Worm (Caenorhabditis elegans) whole organism, L3 larva: Measurements from ENCODE around the gene F56H9.6.

Source experiments
- ZK546.5 ChIP-seq: sonication (generic microtip); optimal IDR thresholded peaks from 2 replicates; lab custom pipeline; 2017; ENCODE audit warnings: missing biosample characterization, missing genetic modification characterization
- aly-2 ChIP-seq: fragments of 150-350 bp; optimal IDR thresholded peaks from 2 replicates; lab custom pipeline; 2014; ENCODE audit warnings: missing biosample characterization, missing genetic modification characterization
- ama-1 ChIP-seq: fragments of 150-350 bp; optimal IDR thresholded peaks from 2 replicates; lab custom pipeline; 2018
- ceh-16 ChIP-seq: sonication (generic microtip); optimal IDR thresholded peaks from 2 replicates; lab custom pipeline; 2017; ENCODE audit warnings: missing biosample characterization, missing genetic modification characterization
- ceh-82 ChIP-seq: fragments of 150-350 bp; optimal IDR thresholded peaks from 2 replicates; lab custom pipeline; 2014; ENCODE audit warnings: missing biosample characterization, missing genetic modification characterization
- egl-27 ChIP-seq: sonication (generic microtip); optimal IDR thresholded peaks from 4 replicates; lab custom pipeline; 2017; ENCODE audit warnings: missing biosample characterization, missing genetic modification reagents, missing genetic modification characterization
- egl-5 ChIP-seq: fragments of 150-350 bp; optimal IDR thresholded peaks from 2 replicates; lab custom pipeline; 2017; ENCODE audit warnings: missing biosample characterization, missing genetic modification reagents, missing genetic modification characterization, inconsistent platforms
- elt-2 ChIP-seq: sonication (generic microtip); optimal IDR thresholded peaks from 2 replicates; lab custom pipeline; 2016; ENCODE audit warnings: missing genetic modification reagents, mild to moderate bottlenecking, missing genetic modification characterization, missing compliant biosample characterization
- elt-3 ChIP-seq, 3 experiments: fragments of 150-350 bp in 1 of 3; sonication (generic microtip) in 2 of 3; optimal IDR thresholded peaks; 2 replicates in 2 of 3; 4 replicates in 1 of 3; lab custom pipeline; 2014 to 2017; ENCODE audit warnings: missing biosample characterization in 3 of 3, missing genetic modification characterization in 3 of 3
- eor-1 ChIP-seq, 2 experiments: fragments of 150-350 bp; optimal IDR thresholded peaks; 2 replicates each; lab custom pipeline; 2014 to 2018; ENCODE audit warnings: missing biosample characterization in 2 of 2, missing genetic modification characterization in 2 of 2
- fos-1 ChIP-seq: fragments of 150-350 bp; optimal IDR thresholded peaks from 2 replicates; lab custom pipeline; 2014; ENCODE audit warnings: missing biosample characterization, missing genetic modification characterization
- hmg-11 ChIP-seq: sonication (generic microtip); optimal IDR thresholded peaks from 2 replicates; lab custom pipeline; 2016; ENCODE audit warnings: missing genetic modification characterization, missing compliant biosample characterization
- jun-1 ChIP-seq: fragments of 150-350 bp; optimal IDR thresholded peaks from 2 replicates; lab custom pipeline; 2014; ENCODE audit warnings: missing biosample characterization, missing genetic modification reagents, missing genetic modification characterization
- lsy-12 ChIP-seq: sonication (generic microtip); optimal IDR thresholded peaks from 2 replicates; lab custom pipeline; 2016; ENCODE audit warnings: mild to moderate bottlenecking, missing genetic modification characterization, missing compliant biosample characterization
- mdl-1 ChIP-seq: fragments of 150-350 bp; optimal IDR thresholded peaks from 2 replicates; lab custom pipeline; 2014; ENCODE audit warnings: missing biosample characterization, missing genetic modification characterization
- mml-1 ChIP-seq: fragments of 150-350 bp; sonication (generic microtip); optimal IDR thresholded peaks from 3 replicates; lab custom pipeline; 2014; ENCODE audit warnings: missing biosample characterization, missing genetic modification characterization
- nfya-1 ChIP-seq: sonication (generic microtip); optimal IDR thresholded peaks from 2 replicates; lab custom pipeline; 2017; ENCODE audit warnings: missing genetic modification characterization, mild to moderate bottlenecking, missing compliant biosample characterization, antibody characterized with exemption, moderate library complexity; ENCODE audit not compliant: insufficient read depth
- nhr-11 ChIP-seq: fragments of 150-350 bp; optimal IDR thresholded peaks from 2 replicates; lab custom pipeline; 2014; ENCODE audit warnings: missing biosample characterization, missing genetic modification characterization
- nhr-23 ChIP-seq: fragments of 150-350 bp; optimal IDR thresholded peaks from 2 replicates; lab custom pipeline; 2014; ENCODE audit warnings: missing biosample characterization, missing genetic modification reagents, missing genetic modification characterization
- nhr-237 ChIP-seq: fragments of 150-350 bp; optimal IDR thresholded peaks from 2 replicates; lab custom pipeline; 2014; ENCODE audit warnings: missing biosample characterization, missing genetic modification characterization
- nhr-43 ChIP-seq: sonication (generic microtip); optimal IDR thresholded peaks from 2 replicates; lab custom pipeline; 2016; ENCODE audit warnings: mild to moderate bottlenecking, missing genetic modification characterization, missing compliant biosample characterization; ENCODE audit not compliant: poor library complexity, severe bottlenecking
- nhr-67 ChIP-seq: fragments of 150-350 bp; optimal IDR thresholded peaks from 2 replicates; lab custom pipeline; 2014; ENCODE audit warnings: missing biosample characterization, missing genetic modification characterization
- nhr-76 ChIP-seq: fragments of 150-350 bp; sonication (generic microtip); optimal IDR thresholded peaks from 5 replicates; lab custom pipeline; 2014; ENCODE audit warnings: missing biosample characterization, missing genetic modification characterization
- sea-2 ChIP-seq: fragments of 150-350 bp; sonication (generic microtip); optimal IDR thresholded peaks from 4 replicates; lab custom pipeline; 2014; ENCODE audit warnings: missing biosample characterization, missing genetic modification reagents, missing genetic modification characterization
- skn-1 ChIP-seq: fragments of 150-350 bp; optimal IDR thresholded peaks from 2 replicates; lab custom pipeline; 2014; ENCODE audit warnings: missing biosample characterization, missing genetic modification characterization
- snpc-4 ChIP-seq: fragments of 150-350 bp; optimal IDR thresholded peaks from 2 replicates; lab custom pipeline; 2014; ENCODE audit warnings: missing biosample characterization, missing genetic modification characterization
- unc-39 ChIP-seq: sonication (generic microtip); optimal IDR thresholded peaks from 4 replicates; lab custom pipeline; 2017; ENCODE audit warnings: missing biosample characterization, missing genetic modification characterization
- ztf-11 ChIP-seq: fragments of 150-350 bp; optimal IDR thresholded peaks from 2 replicates; lab custom pipeline; 2014; ENCODE audit warnings: missing biosample characterization, missing genetic modification characterization
- ztf-4 ChIP-seq: fragments of 150-350 bp; optimal IDR thresholded peaks from 2 replicates; lab custom pipeline; 2014; ENCODE audit warnings: missing biosample characterization, missing genetic modification characterization

F56H9.6 gene

DNA sequence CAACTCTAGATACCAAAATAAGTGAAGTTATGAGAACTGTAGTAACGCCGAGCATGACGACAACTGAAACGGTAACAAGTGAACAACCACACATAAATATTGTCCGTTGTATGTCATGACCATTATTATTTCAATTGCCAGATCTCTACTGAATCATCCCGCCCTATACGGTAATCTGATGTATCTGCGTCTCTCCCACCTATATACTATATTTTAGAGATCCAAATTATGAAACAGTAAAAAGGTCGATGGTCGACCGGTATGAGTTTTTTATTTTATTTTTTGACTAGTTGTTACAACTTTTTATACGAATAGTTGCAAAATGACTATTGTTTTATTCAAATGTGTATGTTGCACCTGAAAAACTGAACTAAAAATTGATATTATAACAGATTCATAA lies 39.0 kb downstream of the F56H9.6 start, which contains the start of gene ttr-43:
Gene ttr-43 (minus strand): TSS at position 101 of the 400 bp plus-strand sequence.
- TF ChIP-seq sea-2 (GFP tag; lab: Kevin White, UChicago) (no peak), elt-2 (no peak), mml-1 (no peak), elt-3 (tag; optimal IDR thresholded peaks at IDR 0.05; lab: Kevin White, UChicago) (no peak)

DNA sequence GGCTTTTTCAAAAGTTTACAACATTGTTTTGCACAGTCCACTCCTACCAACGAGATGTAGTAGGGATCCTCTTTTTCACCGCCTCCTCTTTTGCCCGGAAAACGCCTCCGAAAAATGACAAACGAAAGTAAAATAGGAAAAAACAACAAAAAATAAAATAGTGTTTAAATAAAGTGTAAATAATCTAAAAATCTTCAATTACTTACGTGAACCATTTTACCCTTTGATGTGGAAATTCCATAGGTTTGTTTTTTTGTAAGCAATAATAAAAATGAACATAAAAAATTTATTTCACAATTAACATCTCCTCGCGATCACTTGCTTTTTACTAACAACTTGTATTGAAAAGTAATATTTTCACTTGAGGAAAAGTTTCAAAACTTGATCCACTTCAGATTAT lies 41.6 kb downstream of the F56H9.6 start, which contains the start of gene C14C10.1:
Gene C14C10.1 (plus strand): TSS at position 301 of the 400 bp plus-strand sequence.
- no peak for TF ChIP-seq nhr-76 (tag; lab: Kevin White, UChicago)
- TF ChIP-seq ztf-4 (tag; lab: Kevin White, UChicago) = no peak
- no peak for TF ChIP-seq nhr-67
- no peak for TF ChIP-seq ama-1 (lab: Kevin White, UChicago)
- no peak for TF ChIP-seq nhr-23 (tag; lab: Kevin White, UChicago)
- no peak for TF ChIP-seq eor-1 (tag; optimal IDR thresholded peaks at IDR 0.05; lab: Kevin White, UChicago)
- TF ChIP-seq fos-1 = no peak
- TF ChIP-seq ceh-82 = no peak
- no peak for TF ChIP-seq ztf-11 (tag; lab: Kevin White, UChicago)
- TF ChIP-seq, all 47 proteins: peak for 0

DNA sequence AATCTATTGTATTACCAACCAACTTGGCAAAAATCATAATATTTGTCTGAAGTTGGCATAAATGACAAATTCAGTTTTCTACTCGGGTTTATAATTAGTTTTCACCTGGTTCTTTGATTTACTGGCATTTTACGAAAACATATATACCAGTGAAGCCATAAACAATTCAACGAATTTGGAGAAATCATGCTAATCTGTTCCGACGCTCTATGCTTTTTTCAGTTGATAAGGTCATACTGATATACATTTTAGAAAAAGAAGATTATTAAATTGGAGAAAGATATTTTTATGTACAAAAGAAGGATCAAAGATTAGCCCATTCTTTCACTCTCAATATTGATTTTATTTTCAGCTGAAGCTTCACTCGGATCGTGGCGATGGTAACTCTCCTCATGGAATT lies 42.9 kb downstream of the F56H9.6 start:
- TF ChIP-seq egl-27 (tag; lab: Kevin White, UChicago) (no peak), ZK546.5 (tag; lab: Kevin White, UChicago) (no peak), jun-1 (tag; lab: Kevin White, UChicago) (no peak), unc-39 (no peak), snpc-4 (tag; lab: Kevin White, UChicago) (no peak), mml-1 (no peak), hmg-11 (tag; lab: Kevin White, UChicago) (no peak), nfya-1 (tag; lab: Kevin White, UChicago) (no peak), lsy-12 (no peak)

DNA sequence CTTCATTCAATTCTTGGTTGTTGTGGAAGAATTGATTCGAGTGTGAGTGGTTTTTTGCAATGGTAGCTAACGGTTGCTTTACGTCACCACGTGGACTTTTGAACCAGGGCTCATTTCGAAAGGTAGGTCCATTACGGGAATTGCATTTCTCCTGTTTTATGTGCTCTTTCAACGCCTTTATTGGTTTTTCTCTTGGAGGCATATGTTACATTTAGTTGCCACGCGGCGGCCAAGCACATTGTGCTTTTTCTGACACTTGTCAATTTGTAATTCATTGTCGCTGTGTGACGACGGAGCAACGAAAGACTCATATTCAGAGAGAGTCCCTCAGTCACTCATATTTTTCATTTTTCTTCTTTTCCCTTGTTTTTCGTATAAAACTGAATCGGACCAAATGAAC lies 44.9 kb downstream of the F56H9.6 start:
- TF ChIP-seq ama-1 (lab: Kevin White, UChicago) (no peak), mml-1 (no peak), elt-2 (no peak), ceh-16 (tag; lab: Kevin White, UChicago) (no peak), snpc-4 (tag; lab: Kevin White, UChicago) (no peak)

DNA sequence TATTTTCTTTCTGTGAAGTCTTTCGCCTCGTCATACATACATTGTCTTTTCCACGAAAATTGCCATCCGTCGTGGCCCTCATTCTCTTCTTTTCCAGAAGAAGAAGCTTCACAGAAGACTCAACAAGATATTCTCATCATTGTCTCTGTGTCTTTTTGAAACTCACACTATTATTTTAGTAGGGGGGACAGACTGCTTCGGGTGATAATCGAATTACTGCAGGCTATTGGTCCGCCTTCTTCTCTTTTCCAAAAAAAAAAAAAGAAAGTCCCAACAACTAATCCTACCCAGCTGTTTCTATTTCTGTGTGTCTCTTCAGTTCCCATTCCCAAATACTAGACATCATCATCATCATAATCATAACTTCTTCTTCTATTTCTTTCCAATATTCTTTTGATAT lies 46.2 kb downstream of the F56H9.6 start:
- TF ChIP-seq elt-3 (tag; optimal IDR thresholded peaks at IDR 0.05; lab: Kevin White, UChicago) = no peak
- TF ChIP-seq mdl-1 (tag; lab: Kevin White, UChicago) = no peak
- peak; percentile 23 for TF ChIP-seq egl-5 (tag; lab: Kevin White, UChicago)
- no peak for TF ChIP-seq skn-1 (tag; lab: Kevin White, UChicago)
- no peak for TF ChIP-seq aly-2
- no peak for TF ChIP-seq ama-1 (lab: Kevin White, UChicago)

ce11 chrV:12579299-12579698 lies 50.3 kb downstream of the F56H9.6 start, which contains the start of gene E02A10.3:
Gene E02A10.3, plus strand, starts transcription at chrV:12579599.
- TF ChIP-seq nhr-237 (tag; lab: Kevin White, UChicago) = no peak
- TF ChIP-seq nhr-11 (tag; lab: Kevin White, UChicago) = no peak
- TF ChIP-seq nhr-43 (tag; lab: Kevin White, UChicago) = no peak
- no peak for TF ChIP-seq ceh-16 (tag; lab: Kevin White, UChicago)
